Fruit fly (Drosophila melanogaster) whole organism: ENCODE measurements around the gene CG15337.

Experiments used
- CG8478 ChIP-seq: fragments of >200 bp; optimal IDR thresholded peaks from 2 replicates; lab custom pipeline; 2018; ENCODE audit warnings: inconsistent platforms
- Dll ChIP-seq: fragments of >200 bp; optimal IDR thresholded peaks from 2 replicates; lab custom pipeline; 2017
- EcR ChIP-seq, 2 experiments: fragments of >200 bp; optimal IDR thresholded peaks; 2 replicates each; lab custom pipeline; 2017; ENCODE audit warnings: missing biosample characterization in 2 of 2, missing genetic modification characterization in 2 of 2, missing genetic modification reagents in 2 of 2
- pan ChIP-seq: fragments of >200 bp; optimal IDR thresholded peaks from 2 replicates; lab custom pipeline; 2017
- psq ChIP-seq: fragments of >200 bp; optimal IDR thresholded peaks from 2 replicates; lab custom pipeline; 2017
- usp ChIP-seq: fragments of >200 bp; optimal IDR thresholded peaks from 2 replicates; lab custom pipeline; 2017; ENCODE audit warnings: missing biosample characterization, missing genetic modification characterization, mixed read lengths

DNA sequence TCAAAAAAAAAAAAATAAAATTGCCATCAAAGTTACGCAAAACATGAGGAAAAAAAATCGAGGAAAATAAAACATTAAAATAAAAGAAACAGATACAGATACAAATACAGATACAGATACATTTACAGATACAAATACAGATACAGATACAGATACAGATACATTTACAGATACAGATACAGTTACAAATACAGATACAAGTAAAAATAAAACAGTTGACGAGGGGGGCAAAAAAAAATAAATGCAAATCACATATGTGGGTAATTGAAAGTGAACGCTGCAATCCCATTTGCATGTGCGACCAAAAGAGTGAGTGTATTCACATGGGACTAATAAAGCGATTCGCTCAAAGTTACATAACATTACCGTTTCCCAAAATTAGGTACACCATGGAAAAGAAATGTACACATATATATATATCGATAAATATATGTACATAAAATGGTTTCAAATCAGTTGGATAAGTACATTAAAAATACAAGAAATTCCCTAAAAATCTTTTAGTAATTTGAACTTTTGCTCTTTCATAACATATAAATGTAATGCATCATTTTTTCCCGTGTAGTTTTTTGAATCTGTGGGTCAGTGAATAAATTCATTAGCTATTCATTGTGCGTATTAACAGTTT lies 45.9 kb downstream of the CG15337 start:
- TF ChIP-seq psq (lab: Kevin White, UChicago) (no peak), CG8478 (lab: Kevin White, UChicago) (no peak), EcR (GFP tag; optimal IDR thresholded peaks at IDR 0.05; lab: Kevin White, UChicago) (no peak), pan (no peak), Dll (lab: Kevin White, UChicago) (no peak), usp (GFP tag; lab: Kevin White, UChicago) (no peak)
